Worm (Caenorhabditis elegans) whole organism, mixed stage, embryonic: ENCODE results near the gene Y22D7AL.1.

Experiments used
- blmp-1 ChIP-seq: fragments of 150-350 bp; optimal IDR thresholded peaks from 2 replicates; lab custom pipeline; 2014; ENCODE audit warnings: missing biosample characterization, missing genetic modification characterization
- elt-1 ChIP-seq: sonication (generic microtip); optimal IDR thresholded peaks from 2 replicates; lab custom pipeline; 2017; ENCODE audit warnings: missing genetic modification characterization, mild to moderate bottlenecking, missing compliant biosample characterization, antibody characterized with exemption, moderate library complexity, borderline replicate concordance; ENCODE audit not compliant: insufficient read depth
- ham-2 ChIP-seq: fragments of 200-800 bp; sonication (Bioruptor generic); optimal IDR thresholded peaks from 2 replicates; lab custom pipeline; 2018; ENCODE audit warnings: mild to moderate bottlenecking, missing genetic modification characterization, missing compliant biosample characterization
- sem-2 ChIP-seq: fragments of 200-800 bp; sonication (Bioruptor generic); optimal IDR thresholded peaks from 2 replicates; lab custom pipeline; 2018; ENCODE audit warnings: mild to moderate bottlenecking, missing genetic modification characterization, missing compliant biosample characterization

ce11 chrIII:1689927-1690326 lies 37.6 kb downstream of the Y22D7AL.1 start, which contains the start of gene Y22D7AR.14:
- TF ChIP-seq blmp-1 (tag; lab: Kevin White, UChicago): no peak
- no peak for TF ChIP-seq elt-1 (tag; lab: Kevin White, UChicago)
- no peak for TF ChIP-seq sem-2
- no peak for TF ChIP-seq ham-2
